Worm (Caenorhabditis elegans) whole organism, L1 larva: ENCODE data around the gene R13A5.15.

Experiments
- ceh-82 ChIP-seq, 3 experiments: fragments of 150-350 bp in 1 of 3; sonication (generic microtip) in 2 of 3; optimal IDR thresholded peaks; 2 replicates each; lab custom pipeline; 2014 to 2017; ENCODE audit warnings: missing biosample characterization in 3 of 3, missing genetic modification characterization in 3 of 3
- efl-1 ChIP-seq, 4 experiments: fragments of 150-350 bp; optimal IDR thresholded peaks in 3 of 4; peaks in 1 of 4; 1 replicate in 1 of 4; 2 replicates in 3 of 4; lab custom pipeline; 2014; ENCODE audit warnings: missing biosample characterization in 2 of 4, missing genetic modification characterization in 2 of 4, missing genetic modification reagents in 2 of 4
- fos-1 ChIP-seq: fragments of 150-350 bp; optimal IDR thresholded peaks from 2 replicates; lab custom pipeline; 2014; ENCODE audit warnings: missing biosample characterization, missing genetic modification characterization
- hlh-4 ChIP-seq: sonication (generic microtip); optimal IDR thresholded peaks from 2 replicates; lab custom pipeline; 2016; ENCODE audit warnings: mild to moderate bottlenecking, missing genetic modification characterization, missing compliant biosample characterization
- lin-13 ChIP-seq: fragments of 150-350 bp; optimal IDR thresholded peaks from 2 replicates; lab custom pipeline; 2014; ENCODE audit warnings: missing biosample characterization, missing genetic modification reagents, missing genetic modification characterization
- lsy-2 ChIP-seq, 2 experiments: fragments of 150-350 bp; optimal IDR thresholded peaks; 2 replicates each; lab custom pipeline; 2014; ENCODE audit warnings: missing biosample characterization in 2 of 2, missing genetic modification characterization in 2 of 2
- mdl-1 ChIP-seq, 2 experiments: fragments of 150-350 bp; optimal IDR thresholded peaks; 2 replicates each; lab custom pipeline; 2014 to 2017; ENCODE audit warnings: missing biosample characterization in 2 of 2, missing genetic modification characterization in 2 of 2, inconsistent platforms in 1 of 2
- nhr-28 ChIP-seq: fragments of 150-350 bp; optimal IDR thresholded peaks from 2 replicates; lab custom pipeline; 2014; ENCODE audit warnings: missing biosample characterization, missing genetic modification characterization
- nhr-47 ChIP-seq: sonication (generic microtip); optimal IDR thresholded peaks from 2 replicates; lab custom pipeline; 2016; ENCODE audit warnings: mild to moderate bottlenecking, missing genetic modification characterization, moderate library complexity, missing compliant biosample characterization
- unc-62 ChIP-seq: fragments of 150-350 bp; optimal IDR thresholded peaks from 2 replicates; lab custom pipeline; 2014; ENCODE audit warnings: missing biosample characterization, missing genetic modification reagents, missing genetic modification characterization

DNA sequence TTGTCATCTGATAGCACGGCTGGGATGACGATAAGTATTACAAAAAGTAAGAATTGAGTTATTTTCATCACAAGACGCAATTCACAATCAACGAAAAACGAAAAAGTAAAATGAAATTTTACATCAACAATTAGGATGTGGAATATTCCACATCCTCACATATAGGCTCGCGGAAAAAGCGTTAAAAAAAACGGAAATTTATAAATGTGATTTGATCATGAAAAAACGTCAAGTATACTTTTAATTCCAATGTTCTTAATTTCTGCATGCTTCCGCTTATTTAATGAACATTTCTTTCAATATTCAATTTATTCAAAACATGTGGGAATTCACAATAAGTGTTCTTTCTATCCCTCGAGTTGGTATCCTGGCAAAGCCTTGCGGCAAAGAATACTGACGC lies 20.1 kb upstream of the R13A5.15 start, which contains the start of gene T04A6.3:
- TF ChIP-seq nhr-28 (tag; lab: Kevin White, UChicago) (no peak), unc-62 (GFP tag; lab: Kevin White, UChicago) (no peak), nhr-47 (tag; lab: Kevin White, UChicago) (no peak), hlh-4 (tag; lab: Kevin White, UChicago) (no peak), efl-1 (optimal IDR thresholded peaks at IDR 0.05; lab: Kevin White, UChicago) (no peak), efl-1 (GFP tag; optimal IDR thresholded peaks at IDR 0.05 in 1 of 2; lab: Kevin White, UChicago) (no peak), mdl-1 (tag; optimal IDR thresholded peaks at IDR 0.05; lab: Kevin White, UChicago) (no peak), fos-1 (tag; lab: Kevin White, UChicago) (no peak), ceh-82 (tag; optimal IDR thresholded peaks at IDR 0.05; lab: Kevin White, UChicago) (no peak), lin-13 (no peak), lsy-2 (tag; optimal IDR thresholded peaks at IDR 0.05; lab: Kevin White, UChicago) (no peak)
